Worm (Caenorhabditis elegans) whole organism, early embryonic: ENCODE results near the gene Y82E9BR.14.

Source experiments
- F13C5.2 ChIP-seq: sonication (generic microtip); optimal IDR thresholded peaks from 2 replicates; lab custom pipeline; 2017; ENCODE audit warnings: mild to moderate bottlenecking, missing genetic modification characterization, inconsistent platforms, missing compliant biosample characterization
- ama-1 ChIP-seq: fragments of 150-350 bp; optimal IDR thresholded peaks from 2 replicates; lab custom pipeline; 2014
- hmbx-1 ChIP-seq: sonication (generic microtip); optimal IDR thresholded peaks from 2 replicates; lab custom pipeline; 2016; ENCODE audit warnings: mild to moderate bottlenecking, missing genetic modification characterization, missing compliant biosample characterization
- hmg-4 ChIP-seq: fragments of 200-800 bp; sonication (Bioruptor generic); optimal IDR thresholded peaks from 2 replicates; lab custom pipeline; 2018; ENCODE audit warnings: mild to moderate bottlenecking, missing genetic modification characterization, missing compliant biosample characterization
- hnd-1 ChIP-seq: sonication (generic microtip); optimal IDR thresholded peaks from 2 replicates; lab custom pipeline; 2016; ENCODE audit warnings: missing genetic modification characterization, missing compliant biosample characterization
- sea-1 ChIP-seq: fragments of 200-800 bp; sonication (Bioruptor generic); conservative IDR thresholded peaks from 2 replicates; pipeline ENCODE4 v1.3.6; 2022; ENCODE audit warnings: missing genetic modification characterization, missing compliant biosample characterization

ce11 chrIII:1429920-1430437, 16.1 kb upstream of the Y82E9BR.14 start:
- no peak for TF ChIP-seq hmbx-1 (tag; lab: Kevin White, UChicago)
- no peak for TF ChIP-seq ama-1
- TF ChIP-seq sea-1 (GFP tag; lab: Robert Waterston, UW): no peak
- TF ChIP-seq F13C5.2 (tag; lab: Kevin White, UChicago): no peak
- no peak for TF ChIP-seq hnd-1 (tag; lab: Kevin White, UChicago)
- TF ChIP-seq hmg-4 (GFP tag; lab: Kevin White, UChicago): no peak
